Worm (Caenorhabditis elegans) whole organism, L4/young adult: ENCODE data around the gene ppk-2.

Experiments used
- W03F9.2 ChIP-seq: fragments of 150-350 bp; optimal IDR thresholded peaks from 2 replicates; lab custom pipeline; 2014; ENCODE audit warnings: missing biosample characterization, missing genetic modification characterization
- him-1 ChIP-seq: sonication (generic microtip); optimal IDR thresholded peaks from 2 replicates; lab custom pipeline; 2016; ENCODE audit warnings: missing genotype, missing genetic modification reagents, missing genetic modification characterization, missing compliant biosample characterization

- TF ChIP-seq him-1 (no peak), W03F9.2 (no peak)
Observed at ce11 chrIII:2091367-2091766, 10.7 kb upstream of the ppk-2 start.
